Worm (Caenorhabditis elegans) whole organism, L3 larva: ENCODE measurements around the gene nhr-99.

ENCODE experiments used
- nhr-12 ChIP-seq: fragments of 150-350 bp; optimal IDR thresholded peaks from 2 replicates; lab custom pipeline; 2014; ENCODE audit warnings: missing biosample characterization, missing genetic modification characterization
- nhr-77 ChIP-seq: fragments of 150-350 bp; optimal IDR thresholded peaks from 2 replicates; lab custom pipeline; 2014; ENCODE audit warnings: missing biosample characterization, missing genetic modification characterization
- unc-39 ChIP-seq: sonication (generic microtip); optimal IDR thresholded peaks from 4 replicates; lab custom pipeline; 2017; ENCODE audit warnings: missing biosample characterization, missing genetic modification characterization
- unc-62 ChIP-seq: fragments of 150-350 bp; sonication (generic microtip); optimal IDR thresholded peaks from 4 replicates; lab custom pipeline; 2014; ENCODE audit warnings: missing biosample characterization, missing genetic modification reagents, missing genetic modification characterization

DNA sequence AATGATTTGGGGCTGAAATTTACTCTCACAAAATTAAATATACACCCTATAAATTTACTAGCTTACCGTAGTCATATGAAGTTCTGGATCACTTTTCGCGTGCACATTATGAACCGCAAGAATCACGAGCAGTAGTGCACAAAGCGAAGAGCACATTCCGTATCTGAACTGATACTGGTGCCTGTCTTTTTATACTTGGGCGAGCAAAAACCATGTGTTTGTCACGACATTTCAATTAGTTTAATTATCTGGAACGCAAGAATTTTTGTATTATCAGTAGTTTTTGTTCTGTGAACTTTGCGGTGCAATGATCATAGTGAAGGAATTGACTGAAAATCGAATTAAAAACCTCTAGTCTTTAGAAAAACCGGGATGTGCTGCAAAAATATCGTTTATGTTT, 49.5 kb downstream of the nhr-99 start, which contains the start of gene lipl-3:
- TF ChIP-seq nhr-77 (tag; lab: Kevin White, UChicago): no peak
- TF ChIP-seq unc-39 (tag; lab: Kevin White, UChicago): no peak
- TF ChIP-seq unc-62: no peak
- no peak for TF ChIP-seq nhr-12 (tag; lab: Kevin White, UChicago)
